Fruit fly (Drosophila melanogaster) whole organism, embryonic: Measurements from ENCODE around the gene CG42237.

Experiments
- Aef1 ChIP-seq: fragments of 200-800 bp; sonication (Bioruptor generic); IDR thresholded peaks from 3 replicates; pipeline ENCODE4 v1.3.6; 2022; ENCODE audit warnings: missing biosample characterization, missing genetic modification characterization
- Atf3 ChIP-seq: fragments of 200-800 bp; sonication (Bioruptor generic); optimal IDR thresholded peaks from 3 replicates; lab custom pipeline; 2016; ENCODE audit warnings: missing biosample characterization, missing genetic modification characterization
- CG11696 ChIP-seq: fragments of 200-800 bp; sonication (Bioruptor generic); IDR thresholded peaks from 2 replicates; pipeline ENCODE4 v1.3.6; 2022; ENCODE audit warnings: missing biosample characterization, missing genetic modification characterization
- CG12942 ChIP-seq: fragments of 200-800 bp; sonication (Bioruptor generic); optimal IDR thresholded peaks from 3 replicates; lab custom pipeline; 2016; ENCODE audit warnings: missing biosample characterization, missing genetic modification characterization
- CG13424 ChIP-seq: fragments of 200-800 bp; sonication (Bioruptor generic); optimal IDR thresholded peaks from 2 replicates; lab custom pipeline; 2019; ENCODE audit warnings: missing biosample characterization, mild to moderate bottlenecking, missing genetic modification characterization, moderate library complexity
- CG14014 ChIP-seq: fragments of 200-800 bp; sonication (Bioruptor generic); IDR thresholded peaks from 2 replicates; pipeline ENCODE4 v1.3.6; 2022; ENCODE audit warnings: missing biosample characterization, missing genetic modification characterization
- CG17328 ChIP-seq: fragments of 200-800 bp; sonication (Bioruptor generic); IDR thresholded peaks from 2 replicates; pipeline ENCODE4 v1.3.6; 2022; ENCODE audit warnings: missing biosample characterization, missing genetic modification characterization
- CG17568 ChIP-seq: fragments of 200-800 bp; sonication (Bioruptor generic); optimal IDR thresholded peaks from 2 replicates; lab custom pipeline; 2018; ENCODE audit warnings: missing biosample characterization, mild to moderate bottlenecking, missing genetic modification characterization, moderate library complexity
- CG17829 ChIP-seq: fragments of 200-800 bp; optimal IDR thresholded peaks from 2 replicates; lab custom pipeline; 2019; ENCODE audit warnings: missing biosample characterization, mild to moderate bottlenecking, missing genetic modification characterization, moderate library complexity
- CG32767 ChIP-seq: fragments of 200-800 bp; sonication (Bioruptor generic); IDR thresholded peaks from 2 replicates; pipeline ENCODE4 v1.3.6; 2022; ENCODE audit warnings: missing biosample characterization, missing genetic modification characterization
- CG3407 ChIP-seq: fragments of 200-800 bp; sonication (Bioruptor generic); optimal IDR thresholded peaks from 2 replicates; lab custom pipeline; 2018; ENCODE audit warnings: missing biosample characterization, mild to moderate bottlenecking, missing genetic modification characterization
- CG4328 ChIP-seq: fragments of 200-800 bp; sonication (Bioruptor generic); optimal IDR thresholded peaks from 3 replicates; lab custom pipeline; 2017; ENCODE audit warnings: missing biosample characterization, missing genetic modification reagents, missing genetic modification characterization
- CG6175 ChIP-seq: fragments of 200-800 bp; sonication (Bioruptor generic); IDR thresholded peaks from 3 replicates; pipeline ENCODE4 v1.3.6; 2022; ENCODE audit warnings: missing biosample characterization, missing genetic modification characterization
- CG7372 ChIP-seq: fragments of 200-800 bp; sonication (Bioruptor generic); IDR thresholded peaks from 2 replicates; pipeline ENCODE4 v1.3.6; 2022; ENCODE audit warnings: missing biosample characterization, missing genetic modification characterization
- CG7987 ChIP-seq: fragments of 200-800 bp; sonication (Bioruptor generic); optimal IDR thresholded peaks from 2 replicates; lab custom pipeline; 2018; ENCODE audit warnings: missing biosample characterization, mild to moderate bottlenecking, missing genetic modification characterization, moderate library complexity
- CG8359 ChIP-seq: fragments of 200-800 bp; sonication (Bioruptor generic); optimal IDR thresholded peaks from 2 replicates; lab custom pipeline; 2017; ENCODE audit warnings: missing biosample characterization, mild to moderate bottlenecking, missing genetic modification characterization, borderline replicate concordance
- CG9797 ChIP-seq: fragments of 200-800 bp; sonication (Bioruptor generic); optimal IDR thresholded peaks from 3 replicates; lab custom pipeline; 2018; ENCODE audit warnings: missing biosample characterization, mild to moderate bottlenecking, missing genetic modification characterization
- ERR ChIP-seq: fragments of 200-800 bp; sonication (Bioruptor generic); optimal IDR thresholded peaks from 2 replicates; lab custom pipeline; 2016; ENCODE audit warnings: missing biosample characterization, missing genetic modification characterization
- Gsc ChIP-seq: fragments of 200-800 bp; sonication (Bioruptor generic); IDR thresholded peaks from 2 replicates; pipeline ENCODE4 v1.3.6; 2022; ENCODE audit warnings: missing biosample characterization, missing genetic modification characterization
- HHEX ChIP-seq: fragments of 200-800 bp; sonication (Bioruptor generic); optimal IDR thresholded peaks from 3 replicates; lab custom pipeline; 2017; ENCODE audit warnings: missing biosample characterization, mild to moderate bottlenecking, missing genetic modification characterization, missing genetic modification reagents
- HLHmδ ChIP-seq: fragments of 200-800 bp; sonication (Bioruptor generic); optimal IDR thresholded peaks from 2 replicates; lab custom pipeline; 2018; ENCODE audit warnings: missing biosample characterization, mild to moderate bottlenecking, missing genetic modification characterization, moderate library complexity
- Mrtf ChIP-seq: fragments of 200-800 bp; sonication (Bioruptor generic); IDR thresholded peaks from 3 replicates; pipeline ENCODE4 v1.3.6; 2022; ENCODE audit warnings: missing biosample characterization, missing genetic modification characterization
- Neu2 ChIP-seq: fragments of 200-800 bp; sonication (Bioruptor generic); optimal IDR thresholded peaks from 3 replicates; lab custom pipeline; 2016; ENCODE audit warnings: missing biosample characterization, missing genetic modification characterization, borderline replicate concordance
- Optix ChIP-seq: fragments of 200-800 bp; sonication (Bioruptor generic); IDR thresholded peaks from 3 replicates; pipeline ENCODE4 v1.3.6; 2022; ENCODE audit warnings: missing biosample characterization, missing genetic modification characterization
- Sry-δ ChIP-seq: fragments of 200-800 bp; sonication (Bioruptor generic); optimal IDR thresholded peaks from 2 replicates; lab custom pipeline; 2016; ENCODE audit warnings: missing biosample characterization, missing genetic modification characterization
- Trl ChIP-seq, 3 experiments: fragments of >200 bp in 2 of 3; fragments of 200-800 bp in 1 of 3; sonication (Bioruptor generic) in 1 of 3; optimal IDR thresholded peaks; 2 replicates in 1 of 3; 3 replicates in 2 of 3; lab custom pipeline; 2016 to 2017; ENCODE audit warnings: missing biosample characterization in 1 of 3, missing genetic modification characterization in 1 of 3
- Usf ChIP-seq: fragments of 200-800 bp; sonication (Bioruptor generic); optimal IDR thresholded peaks from 2 replicates; lab custom pipeline; 2017; ENCODE audit warnings: missing genotype, missing biosample characterization, missing genetic modification characterization
- bcd ChIP-seq: fragments of 200-800 bp; sonication (Bioruptor generic); optimal IDR thresholded peaks from 2 replicates; lab custom pipeline; 2017; ENCODE audit warnings: missing biosample characterization, mild to moderate bottlenecking, missing genetic modification characterization
- bsh ChIP-seq, 2 experiments: fragments of 200-800 bp; sonication (Bioruptor generic); optimal IDR thresholded peaks; 2 replicates each; lab custom pipeline; 2017 to 2018; ENCODE audit warnings: mild to moderate bottlenecking in 2 of 2, missing biosample characterization in 2 of 2, missing genetic modification characterization in 2 of 2, moderate library complexity in 1 of 2
- dpn ChIP-seq, 2 experiments: fragments of 200-800 bp; sonication (Bioruptor generic); optimal IDR thresholded peaks; 3 replicates each; lab custom pipeline; 2016; ENCODE audit warnings: missing biosample characterization in 2 of 2, missing genetic modification characterization in 2 of 2
- emc ChIP-seq: fragments of 200-800 bp; sonication (Bioruptor generic); optimal IDR thresholded peaks from 2 replicates; lab custom pipeline; 2016; ENCODE audit warnings: missing biosample characterization, missing genetic modification characterization
- exex ChIP-seq: fragments of 200-800 bp; sonication (Bioruptor generic); optimal IDR thresholded peaks from 4 replicates; lab custom pipeline; 2018; ENCODE audit warnings: missing biosample characterization, mild to moderate bottlenecking, missing genetic modification characterization, moderate library complexity
- eyg ChIP-seq: fragments of 200-800 bp; sonication (Bioruptor generic); optimal IDR thresholded peaks from 3 replicates; lab custom pipeline; 2016; ENCODE audit warnings: missing biosample characterization, missing genetic modification characterization
- fd102C ChIP-seq: fragments of 200-800 bp; sonication (Bioruptor generic); optimal IDR thresholded peaks from 2 replicates; lab custom pipeline; 2018; ENCODE audit warnings: missing biosample characterization, mild to moderate bottlenecking, missing genetic modification characterization, moderate library complexity
- gsb ChIP-seq: fragments of 200-800 bp; sonication (Bioruptor generic); IDR thresholded peaks from 2 replicates; pipeline ENCODE4 v1.3.6; 2022; ENCODE audit warnings: missing biosample characterization, missing genetic modification characterization
- gt ChIP-seq: fragments of 200-800 bp; sonication (Bioruptor generic); IDR thresholded peaks from 2 replicates; pipeline ENCODE4 v1.3.6; 2022; ENCODE audit warnings: missing biosample characterization, missing genetic modification characterization
- ham ChIP-seq: fragments of 200-800 bp; sonication (Bioruptor generic); IDR thresholded peaks from 2 replicates; pipeline ENCODE4 v1.3.6; 2022; ENCODE audit warnings: missing biosample characterization, missing genetic modification characterization
- ind ChIP-seq: fragments of 200-800 bp; sonication (Bioruptor generic); optimal IDR thresholded peaks from 3 replicates; lab custom pipeline; 2016; ENCODE audit warnings: missing biosample characterization, missing genetic modification characterization
- jumu ChIP-seq: fragments of 200-800 bp; sonication (Bioruptor generic); optimal IDR thresholded peaks from 3 replicates; lab custom pipeline; 2016; ENCODE audit warnings: missing biosample characterization, missing genetic modification characterization
- maf-S ChIP-seq: fragments of 200-800 bp; sonication (Bioruptor generic); optimal IDR thresholded peaks from 2 replicates; lab custom pipeline; 2016; ENCODE audit warnings: missing biosample characterization, missing genetic modification characterization
- nau ChIP-seq: fragments of 200-800 bp; sonication (Bioruptor generic); optimal IDR thresholded peaks from 3 replicates; lab custom pipeline; 2017; ENCODE audit warnings: missing biosample characterization, mild to moderate bottlenecking, missing genetic modification characterization, missing genetic modification reagents
- phol ChIP-seq: fragments of 200-800 bp; sonication (Bioruptor generic); optimal IDR thresholded peaks from 3 replicates; lab custom pipeline; 2018; ENCODE audit warnings: missing biosample characterization, mild to moderate bottlenecking, missing genetic modification characterization, moderate library complexity
- prd ChIP-seq, 3 experiments: fragments of >200 bp in 2 of 3; fragments of 200-800 bp in 1 of 3; sonication (Bioruptor generic) in 1 of 3; optimal IDR thresholded peaks in 2 of 3; IDR thresholded peaks in 1 of 3; 2 replicates in 2 of 3; 3 replicates in 1 of 3; pipeline versions ENCODE4 v1.3.6 to Lab custom; 2017 to 2022; ENCODE audit warnings: missing biosample characterization in 1 of 3, missing genetic modification characterization in 1 of 3
- sima ChIP-seq: fragments of 200-800 bp; sonication (Bioruptor generic); optimal IDR thresholded peaks from 2 replicates; lab custom pipeline; 2016; ENCODE audit warnings: missing biosample characterization, missing genetic modification characterization
- sna ChIP-seq: fragments of 200-800 bp; sonication (Bioruptor generic); IDR thresholded peaks from 2 replicates; pipeline ENCODE4 v1.3.6; 2022; ENCODE audit warnings: missing biosample characterization, missing genetic modification characterization; ENCODE audit not compliant: partially characterized antibody
- so ChIP-seq: fragments of 200-800 bp; sonication (Bioruptor generic); IDR thresholded peaks from 3 replicates; pipeline ENCODE4 v1.3.6; 2022; ENCODE audit warnings: missing biosample characterization, missing genetic modification characterization
- trh ChIP-seq: fragments of 200-800 bp; sonication (Bioruptor generic); optimal IDR thresholded peaks from 2 replicates; lab custom pipeline; 2016; ENCODE audit warnings: missing biosample characterization, missing genetic modification characterization
- unc-4 ChIP-seq: fragments of 200-800 bp; sonication (Bioruptor generic); IDR thresholded peaks from 2 replicates; pipeline ENCODE4 v1.3.6; 2022; ENCODE audit warnings: missing biosample characterization, missing genetic modification characterization; ENCODE audit not compliant: partially characterized antibody
- wek ChIP-seq: fragments of 200-800 bp; sonication (Bioruptor generic); optimal IDR thresholded peaks from 3 replicates; lab custom pipeline; 2018; ENCODE audit warnings: missing biosample characterization, mild to moderate bottlenecking, missing genetic modification characterization, moderate library complexity
- zf30C ChIP-seq: fragments of 200-800 bp; sonication (Bioruptor generic); optimal IDR thresholded peaks from 3 replicates; lab custom pipeline; 2018; ENCODE audit warnings: missing biosample characterization, mild to moderate bottlenecking, missing genetic modification characterization

CG42237 gene

dm6 chrX:13099919-13100318, 15.0 kb upstream of the CG42237 start (continued):
- no peak for TF ChIP-seq sima (GFP tag; lab: Kevin White, UChicago)
- TF ChIP-seq CG6175 (GFP tag; lab: Robert Waterston, UW), result peak; percentile 77
- TF ChIP-seq ind (GFP tag; lab: Kevin White, UChicago), result peak; percentile 80
- peak; percentile 79 for TF ChIP-seq CG32767 (GFP tag; lab: Robert Waterston, UW)
- TF ChIP-seq CG17568 (GFP tag; lab: Kevin White, UChicago), result peak; percentile 75
- no peak for TF ChIP-seq maf-S
- TF ChIP-seq exex (tag; lab: Kevin White, UChicago), result peak; percentile 51
- peak; percentile 62; the same call in 1 of the 2 replicates for TF ChIP-seq ham (GFP tag; lab: Robert Waterston, UW)
- TF ChIP-seq wek (GFP tag; lab: Kevin White, UChicago), result no peak
- TF ChIP-seq Optix (GFP tag; lab: Robert Waterston, UW), result peak; percentile 67
- TF ChIP-seq jumu (GFP tag; lab: Kevin White, UChicago), result peak; percentile 1
- TF ChIP-seq Sry-δ, result no peak
- peak; percentile 54 for TF ChIP-seq CG7987 (GFP tag; lab: Kevin White, UChicago)
- peak; percentile 79 for TF ChIP-seq bcd (GFP tag; lab: Kevin White, UChicago)
- peak; percentile 28 for TF ChIP-seq CG3407 (GFP tag; lab: Kevin White, UChicago)
- TF ChIP-seq CG8359, result peak; percentile 32
- TF ChIP-seq nau (GFP tag; lab: Kevin White, UChicago), result peak; percentile 51
- peak; percentile 28 to 82 for TF ChIP-seq dpn (GFP tag; optimal IDR thresholded peaks at IDR 0.05; lab: Kevin White, UChicago)
- peak; percentile 89 for TF ChIP-seq CG13424
- TF ChIP-seq so (GFP tag; lab: Robert Waterston, UW), result peak; percentile 91
- TF ChIP-seq CG7372 (GFP tag; lab: Robert Waterston, UW), result peak; percentile 87
- peak; percentile 83 for TF ChIP-seq CG11696 (GFP tag; lab: Robert Waterston, UW)
- TF ChIP-seq eyg (GFP tag; lab: Kevin White, UChicago), result no peak
- TF ChIP-seq CG17328 (GFP tag; lab: Robert Waterston, UW), result peak; percentile 84
- peak; percentile 48; the same call in 1 of the 2 replicates for TF ChIP-seq Gsc
- TF ChIP-seq zf30C (GFP tag; lab: Kevin White, UChicago), result no peak
- peak; percentile 88 for TF ChIP-seq Aef1 (GFP tag; lab: Robert Waterston, UW)
- peak; percentile 87 for TF ChIP-seq HHEX (GFP tag; lab: Kevin White, UChicago)
- TF ChIP-seq emc (GFP tag; lab: Kevin White, UChicago), result no peak
- no peak for TF ChIP-seq Atf3 (GFP tag; lab: Kevin White, UChicago)
- TF ChIP-seq CG9797, result no peak
- peak; percentile 38 for TF ChIP-seq CG4328 (GFP tag; lab: Kevin White, UChicago)
- TF ChIP-seq bsh (GFP tag; optimal IDR thresholded peaks at IDR 0.05; lab: Kevin White, UChicago), result peak in 1 of 2 experiments; percentile 83
- peak; percentile 91 for TF ChIP-seq Mrtf (GFP tag; lab: Robert Waterston, UW)
- no peak for TF ChIP-seq fd102C (GFP tag; lab: Kevin White, UChicago)
- TF ChIP-seq CG12942 (GFP tag; lab: Kevin White, UChicago), result peak; percentile 55
- peak; percentile 92 for TF ChIP-seq CG14014 (GFP tag; lab: Robert Waterston, UW)
- no peak for TF ChIP-seq sna
- peak; percentile 72 for TF ChIP-seq phol (tag; lab: Kevin White, UChicago)
- TF ChIP-seq CG17829 (tag; lab: Kevin White, UChicago), result peak; percentile 70
- TF ChIP-seq HLHmδ (GFP tag; lab: Kevin White, UChicago), result no peak
- no peak for TF ChIP-seq Neu2
- no peak for TF ChIP-seq Trl (optimal IDR thresholded peaks at IDR 0.05; lab: Kevin White, UChicago)
- TF ChIP-seq Trl (GFP tag; optimal IDR thresholded peaks at IDR 0.05; lab: Kevin White, UChicago), result no peak
- peak; percentile 63 for TF ChIP-seq Usf
- peak; percentile 81 for TF ChIP-seq gsb
- no peak for TF ChIP-seq unc-4
- no peak for TF ChIP-seq ERR (GFP tag; lab: Kevin White, UChicago)
- 0 out of 2 replicates have a peak, but pooled peaks have one; percentile 46 for TF ChIP-seq gt (GFP tag; lab: Robert Waterston, UW)
- TF ChIP-seq trh (GFP tag; lab: Kevin White, UChicago), result peak; percentile 5
- no peak for TF ChIP-seq prd (optimal IDR thresholded peaks at IDR 0.05; lab: Kevin White, UChicago)
- peak; percentile 88 for TF ChIP-seq prd (GFP tag; IDR thresholded peaks at IDR 0.05; lab: Robert Waterston, UW)
